Fruit fly (Drosophila melanogaster) whole organism, adult: Measurements from ENCODE around the gene CG32813.

Experiments
- CG11617 ChIP-seq: fragments of 200-800 bp; sonication (Bioruptor generic); optimal IDR thresholded peaks from 2 replicates; lab custom pipeline; 2017; ENCODE audit warnings: mild to moderate bottlenecking, missing biosample characterization, missing genetic modification reagents, missing genetic modification characterization
- CG12768 ChIP-seq: fragments of 200-800 bp; sonication (Bioruptor generic); optimal IDR thresholded peaks from 2 replicates; lab custom pipeline; 2017; ENCODE audit warnings: missing biosample characterization, missing genetic modification characterization, mild to moderate bottlenecking, moderate library complexity, missing genetic modification reagents
- CG14711 ChIP-seq: fragments of 200-800 bp; sonication (Bioruptor generic); optimal IDR thresholded peaks from 2 replicates; lab custom pipeline; 2018; ENCODE audit warnings: missing biosample characterization, mild to moderate bottlenecking, missing genetic modification characterization, moderate library complexity
- CG1620 ChIP-seq: fragments of 200-800 bp; sonication (Bioruptor generic); optimal IDR thresholded peaks from 2 replicates; lab custom pipeline; 2016; ENCODE audit warnings: missing biosample characterization, missing genetic modification characterization
- CG33017 ChIP-seq: fragments of 200-800 bp; sonication (Bioruptor generic); optimal IDR thresholded peaks from 2 replicates; lab custom pipeline; 2018; ENCODE audit warnings: missing biosample characterization, mild to moderate bottlenecking, missing genetic modification characterization, moderate library complexity
- CG5204 ChIP-seq: fragments of 200-800 bp; sonication (Bioruptor generic); optimal IDR thresholded peaks from 2 replicates; lab custom pipeline; 2016; ENCODE audit warnings: missing biosample characterization, missing genetic modification characterization
- CG7045 ChIP-seq: fragments of 200-800 bp; sonication (Bioruptor generic); optimal IDR thresholded peaks from 2 replicates; lab custom pipeline; 2017; ENCODE audit warnings: missing biosample characterization, mild to moderate bottlenecking, missing genetic modification characterization
- CG7101 ChIP-seq: fragments of 200-800 bp; sonication (Bioruptor generic); optimal IDR thresholded peaks from 2 replicates; lab custom pipeline; 2018; ENCODE audit warnings: missing biosample characterization, mild to moderate bottlenecking, missing genetic modification characterization, moderate library complexity
- Clk ChIP-seq: fragments of 200-800 bp; sonication (Bioruptor generic); optimal IDR thresholded peaks from 2 replicates; lab custom pipeline; 2017; ENCODE audit warnings: missing biosample characterization, missing genetic modification characterization
- Crg-1 ChIP-seq: fragments of 200-800 bp; sonication (Bioruptor generic); optimal IDR thresholded peaks from 2 replicates; lab custom pipeline; 2016; ENCODE audit warnings: missing biosample characterization, missing genetic modification characterization
- Hr96 ChIP-seq: fragments of 200-800 bp; sonication (Bioruptor generic); optimal IDR thresholded peaks from 2 replicates; lab custom pipeline; 2016; ENCODE audit warnings: missing biosample characterization, missing genetic modification characterization
- Mnt ChIP-seq: fragments of 200-800 bp; sonication (Bioruptor generic); optimal IDR thresholded peaks from 2 replicates; lab custom pipeline; 2016; ENCODE audit warnings: missing biosample characterization, mild to moderate bottlenecking, missing genetic modification characterization
- bab1 ChIP-seq: fragments of 200-800 bp; sonication (Bioruptor generic); optimal IDR thresholded peaks from 3 replicates; lab custom pipeline; 2019; ENCODE audit warnings: missing biosample characterization, mild to moderate bottlenecking, missing genetic modification characterization, moderate library complexity
- cic ChIP-seq: fragments of 200-800 bp; sonication (Bioruptor generic); optimal IDR thresholded peaks from 2 replicates; lab custom pipeline; 2017; ENCODE audit warnings: missing biosample characterization, mild to moderate bottlenecking, missing genetic modification characterization, moderate library complexity
- cnc ChIP-seq, 2 experiments: fragments of >200 bp; optimal IDR thresholded peaks; 2 replicates each; lab custom pipeline; 2017
- kay ChIP-seq: fragments of 200-800 bp; sonication (Bioruptor generic); peaks from one replicate; lab custom pipeline; 2016; ENCODE audit warnings: missing biosample characterization, missing genetic modification characterization, borderline replicate concordance
- ovo ChIP-seq: fragments of 200-800 bp; sonication (Bioruptor generic); optimal IDR thresholded peaks from 2 replicates; lab custom pipeline; 2016; ENCODE audit warnings: missing biosample characterization, missing genetic modification characterization
- pad ChIP-seq: fragments of 200-800 bp; sonication (Bioruptor generic); optimal IDR thresholded peaks from 3 replicates; lab custom pipeline; 2017; ENCODE audit warnings: missing biosample characterization, missing genetic modification characterization, mild to moderate bottlenecking, moderate library complexity, missing genetic modification reagents
- tj ChIP-seq: fragments of 200-800 bp; sonication (Bioruptor generic); optimal IDR thresholded peaks from 3 replicates; lab custom pipeline; 2017; ENCODE audit warnings: missing biosample characterization, mild to moderate bottlenecking, missing genetic modification characterization, moderate library complexity
- toe ChIP-seq: fragments of 200-800 bp; sonication (Bioruptor generic); optimal IDR thresholded peaks from 2 replicates; lab custom pipeline; 2016; ENCODE audit warnings: missing biosample characterization, missing genetic modification characterization

CG32813 gene

dm6 chrX:1405012-1405411 is 24.3 kb downstream of the CG32813 start:
- TF ChIP-seq kay (GFP tag; lab: Kevin White, UChicago) (no peak), tj (GFP tag; lab: Kevin White, UChicago) (no peak), CG33017 (tag; lab: Kevin White, UChicago) (no peak), CG5204 (no peak), CG7045 (no peak), CG1620 (GFP tag; lab: Kevin White, UChicago) (no peak), cic (no peak), Clk (GFP tag; lab: Kevin White, UChicago) (no peak), toe (GFP tag; lab: Kevin White, UChicago) (no peak), CG14711 (tag; lab: Kevin White, UChicago) (no peak), CG11617 (GFP tag; lab: Kevin White, UChicago) (no peak), pad (GFP tag; lab: Kevin White, UChicago) (no peak), CG12768 (no peak), CG7101 (tag; lab: Kevin White, UChicago) (no peak), Hr96 (no peak), ovo (GFP tag; lab: Kevin White, UChicago) (no peak), Crg-1 (GFP tag; lab: Kevin White, UChicago) (no peak)

- TF ChIP-seq CG14711 (tag; lab: Kevin White, UChicago): no peak
- no peak for TF ChIP-seq CG5204
- TF ChIP-seq Mnt: no peak
- no peak for TF ChIP-seq toe (GFP tag; lab: Kevin White, UChicago)
- no peak for TF ChIP-seq tj (GFP tag; lab: Kevin White, UChicago)
- TF ChIP-seq CG33017 (tag; lab: Kevin White, UChicago): no peak
- no peak for TF ChIP-seq cnc (optimal IDR thresholded peaks at IDR 0.05; lab: Kevin White, UChicago)
- no peak for TF ChIP-seq pad (GFP tag; lab: Kevin White, UChicago)
- TF ChIP-seq Hr96: no peak
- TF ChIP-seq CG1620 (GFP tag; lab: Kevin White, UChicago): no peak
- TF ChIP-seq cic: no peak
- TF ChIP-seq CG7045: no peak
- no peak for TF ChIP-seq CG11617 (GFP tag; lab: Kevin White, UChicago)
- no peak for TF ChIP-seq CG7101 (tag; lab: Kevin White, UChicago)
- no peak for TF ChIP-seq CG12768
- no peak for TF ChIP-seq Crg-1 (GFP tag; lab: Kevin White, UChicago)
- TF ChIP-seq bab1 (GFP tag; lab: Kevin White, UChicago): no peak
- no peak for TF ChIP-seq Clk (GFP tag; lab: Kevin White, UChicago)
- TF ChIP-seq ovo (GFP tag; lab: Kevin White, UChicago): no peak
These were observed 25.1 kb downstream of the CG32813 start for dm6 chrX:1405779-1406178.

- TF ChIP-seq CG11617 (GFP tag; lab: Kevin White, UChicago) (no peak), CG7045 (no peak), CG7101 (tag; lab: Kevin White, UChicago) (no peak), Hr96 (no peak), cnc (optimal IDR thresholded peaks at IDR 0.05; lab: Kevin White, UChicago) (no peak), cic (no peak), CG5204 (no peak), ovo (GFP tag; lab: Kevin White, UChicago) (no peak), CG33017 (tag; lab: Kevin White, UChicago) (no peak), CG12768 (no peak), Clk (GFP tag; lab: Kevin White, UChicago) (no peak)
These were observed 27.0 kb downstream of the CG32813 start for dm6 chrX:1407683-1408082.

- TF ChIP-seq Clk (GFP tag; lab: Kevin White, UChicago) (no peak), CG14711 (tag; lab: Kevin White, UChicago) (no peak), CG7045 (no peak), pad (GFP tag; lab: Kevin White, UChicago) (no peak), kay (GFP tag; lab: Kevin White, UChicago) (no peak), CG1620 (GFP tag; lab: Kevin White, UChicago) (no peak), Mnt (no peak), ovo (GFP tag; lab: Kevin White, UChicago) (no peak), cic (no peak), cnc (optimal IDR thresholded peaks at IDR 0.05; lab: Kevin White, UChicago) (no peak), toe (GFP tag; lab: Kevin White, UChicago) (no peak), CG11617 (GFP tag; lab: Kevin White, UChicago) (no peak), CG12768 (no peak)
These were observed 28.2 kb downstream of the CG32813 start, which contains the start of gene futsch for dm6 chrX:1408964-1409363. Gene futsch, plus strand, starts transcription at chrX:1409069.

dm6 chrX:1410312-1410711 is 29.6 kb downstream of the CG32813 start:
- TF ChIP-seq ovo (GFP tag; lab: Kevin White, UChicago): no peak
- TF ChIP-seq Crg-1 (GFP tag; lab: Kevin White, UChicago): no peak
- no peak for TF ChIP-seq CG7045
- no peak for TF ChIP-seq Mnt
- no peak for TF ChIP-seq CG5204
- no peak for TF ChIP-seq toe (GFP tag; lab: Kevin White, UChicago)
- no peak for TF ChIP-seq CG7101 (tag; lab: Kevin White, UChicago)
- TF ChIP-seq cnc (optimal IDR thresholded peaks at IDR 0.05; lab: Kevin White, UChicago): no peak

- TF ChIP-seq CG7045 (no peak), CG12768 (no peak), tj (GFP tag; lab: Kevin White, UChicago) (no peak), cic (no peak), Hr96 (no peak), Clk (GFP tag; lab: Kevin White, UChicago) (no peak), CG5204 (no peak)
These were observed 30.7 kb downstream of the CG32813 start for dm6 chrX:1411225-1411932.
